Worm (Caenorhabditis elegans) whole organism, dauer: ENCODE data around the gene ZK938.12.
"Not testable (repeated sequence)": the region's sequence is repeated elsewhere in the genome, so short reads cannot be mapped to it uniquely, and the experiment has no call there.

Source experiments
- unc-62 ChIP-seq: sonication (generic microtip); optimal IDR thresholded peaks from 2 replicates; lab custom pipeline; 2017; ENCODE audit warnings: missing biosample characterization, missing genetic modification reagents, missing genetic modification characterization

Gene ZK938.12

DNA sequence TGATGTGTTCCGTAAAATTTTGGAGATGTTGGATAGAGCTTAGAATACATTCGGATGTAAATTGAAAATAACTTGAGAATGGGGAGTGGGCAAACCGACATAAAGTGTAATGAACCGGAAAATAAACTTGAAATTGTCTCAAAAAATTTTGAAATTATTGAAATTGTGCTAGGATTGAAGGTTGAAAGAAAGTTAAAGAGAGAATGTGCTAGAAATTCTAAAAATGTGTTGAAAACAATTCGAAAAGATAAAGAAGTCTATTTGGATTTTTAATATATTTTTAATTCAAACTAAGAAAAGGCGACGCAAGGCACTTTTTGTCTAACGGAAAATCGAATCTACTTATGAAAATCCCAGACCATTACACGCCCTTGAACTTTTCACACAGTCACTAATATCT is 2.7 kb downstream of the ZK938.12 start, which contains the start of gene ZK938.3:
Gene ZK938.3 (minus strand): TSS at position 101 of the 400 bp plus-strand sequence.
- TF ChIP-seq unc-62: no peak

ce11 chrII:9834921-9835320 is 3.8 kb downstream of the ZK938.12 start, which contains the start of gene arrd-5:
arrd-5 (plus strand) TSS chrII:9835221.
- TF ChIP-seq unc-62: no peak

- TF ChIP-seq unc-62: no peak
Measured at ce11 chrII:9835958-9836357, 4.8 kb downstream of the ZK938.12 start.

- TF ChIP-seq unc-62: no peak
Measured at ce11 chrII:9838260-9838935, 7.3 kb downstream of the ZK938.12 start, which contains the start of gene arrd-4. arrd-4 (minus strand) TSS chrII:9838310.

- TF ChIP-seq unc-62: no peak
Measured at ce11 chrII:9840313-9840712, 9.2 kb downstream of the ZK938.12 start, which contains the start of gene ZK938.11. ZK938.11 (minus strand) TSS chrII:9840413.

DNA sequence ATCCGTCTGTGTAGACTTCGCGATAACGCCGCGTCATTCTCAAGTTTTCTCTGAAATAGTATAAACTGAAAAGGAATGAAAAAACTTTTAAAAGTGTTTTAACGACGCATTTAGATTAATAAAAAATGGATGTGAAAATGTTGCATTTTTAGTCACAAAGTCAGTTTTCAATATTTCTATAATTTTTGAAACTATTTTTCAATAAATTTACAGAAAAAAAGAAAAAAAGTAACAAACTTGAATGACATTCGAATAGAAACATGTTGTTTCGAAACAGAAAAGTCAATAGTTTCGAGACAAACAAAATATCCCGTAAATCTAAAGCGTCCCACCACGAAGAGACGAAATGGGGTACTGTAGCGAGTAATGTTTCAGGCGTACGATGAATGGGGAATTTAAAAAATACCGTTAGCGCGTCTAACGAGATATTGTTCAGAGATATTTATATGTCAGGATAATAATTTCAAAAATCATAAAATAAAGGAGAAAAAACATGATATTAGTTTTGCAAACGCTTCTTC is 10.9 kb downstream of the ZK938.12 start, which contains the start of gene rnh-1.2:
Gene rnh-1.2 (minus strand): TSS at position 51 of the 521 bp plus-strand sequence.
- no peak for TF ChIP-seq unc-62

DNA sequence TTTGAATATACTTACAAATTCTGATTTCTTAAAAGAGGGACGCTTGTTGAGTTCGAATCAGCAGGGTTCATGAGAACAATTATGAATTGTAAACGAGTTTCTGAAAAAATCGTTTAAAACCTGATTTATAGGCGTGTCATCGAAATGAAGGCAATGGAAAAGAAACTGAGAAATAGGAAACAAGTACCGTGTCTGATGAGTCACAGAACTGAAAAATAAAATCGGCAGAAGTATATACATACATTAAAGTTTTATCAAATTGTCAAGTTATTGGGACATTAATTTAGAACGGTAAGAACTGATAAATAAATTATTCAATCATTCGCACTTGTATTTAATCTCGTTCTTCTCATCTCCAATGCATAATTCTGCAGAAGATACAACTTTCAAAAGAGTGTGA is 14.1 kb downstream of the ZK938.12 start, which contains the start of gene chil-9:
Gene chil-9 (minus strand): TSS at position 101 of the 400 bp plus-strand sequence.
- TF ChIP-seq unc-62: no peak

DNA sequence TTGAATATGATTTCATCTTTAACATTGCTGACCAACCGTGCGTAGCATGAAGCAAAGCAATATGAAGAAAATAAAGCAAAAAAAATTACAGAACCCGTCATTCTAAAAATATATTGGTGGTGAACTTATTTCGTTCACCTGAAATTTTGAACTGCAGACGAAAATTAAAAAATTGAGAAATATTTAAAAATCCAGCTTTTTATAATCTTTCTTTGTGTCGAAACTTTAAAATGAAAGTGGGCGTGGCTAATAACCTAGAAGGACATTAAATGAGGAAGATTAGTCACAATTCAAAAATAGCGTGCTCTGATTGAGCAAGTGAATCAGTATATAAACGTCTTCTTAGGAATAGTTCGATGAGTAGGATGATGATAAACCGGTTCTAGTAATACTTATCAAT is 18.4 kb downstream of the ZK938.12 start, which contains the start of gene old-2:
Gene old-2 (minus strand): TSS at position 101 of the 400 bp plus-strand sequence.
- no peak for TF ChIP-seq unc-62

- TF ChIP-seq unc-62: no peak
Measured at ce11 chrII:9850945-9851344, 19.8 kb downstream of the ZK938.12 start, which contains the start of gene ZK938.10. ZK938.10 (minus strand) TSS chrII:9851045.

- no peak for TF ChIP-seq unc-62
Measured at ce11 chrII:9855620-9856019, 24.5 kb downstream of the ZK938.12 start, which contains the start of gene chil-4. chil-4 (minus strand) TSS chrII:9855720.

- no peak for TF ChIP-seq unc-62
Measured at ce11 chrII:9857791-9858190, 26.7 kb downstream of the ZK938.12 start, which contains the start of gene chil-6. chil-6 (minus strand) TSS chrII:9857891.

DNA sequence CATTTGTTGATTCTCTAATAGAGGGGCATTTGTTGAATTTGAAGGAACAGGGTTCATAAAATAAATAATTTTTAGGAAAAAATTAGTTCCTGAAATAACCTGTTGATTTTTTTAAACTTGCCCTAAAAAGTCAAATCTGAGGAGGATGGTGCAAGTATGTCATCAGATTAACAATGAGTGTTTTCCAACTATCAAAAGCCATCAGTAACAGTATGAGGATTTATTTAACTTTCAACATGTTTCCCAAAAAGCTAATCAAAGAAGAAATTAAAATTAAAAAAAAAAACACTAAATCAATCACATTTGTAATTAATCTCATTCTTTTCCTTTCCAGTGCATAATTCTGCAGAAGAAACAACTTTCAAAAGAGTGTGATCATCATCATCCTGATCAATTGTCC is 28.4 kb downstream of the ZK938.12 start, which contains the start of gene chil-5:
Gene chil-5 (minus strand): TSS at position 101 of the 400 bp plus-strand sequence.
- TF ChIP-seq unc-62: no peak

- no peak for TF ChIP-seq unc-62
Measured at ce11 chrII:9861394-9861793, 30.3 kb downstream of the ZK938.12 start, which contains the start of gene chil-3. chil-3 (minus strand) TSS chrII:9861494.

DNA sequence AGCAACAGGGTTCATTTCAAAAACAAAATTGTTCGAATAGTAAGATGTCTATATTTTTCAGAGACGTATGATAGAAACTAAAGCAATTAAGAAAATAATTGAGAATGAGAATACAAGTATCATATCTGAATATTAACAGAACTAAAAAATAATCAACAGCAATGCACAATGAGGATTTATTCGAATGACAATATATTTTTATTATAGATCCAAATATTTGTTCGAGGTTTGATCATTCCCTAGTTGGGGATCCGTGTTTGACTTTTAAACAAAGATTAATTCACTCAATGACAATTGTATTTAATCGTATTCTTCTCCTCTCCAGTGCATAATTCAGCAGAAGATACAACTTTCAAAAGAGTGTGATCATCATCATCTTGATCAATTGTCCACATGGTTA is 31.0 kb downstream of the ZK938.12 start, which contains the start of gene C08H9.18:
Gene C08H9.18 (minus strand): TSS at position 101 of the 400 bp plus-strand sequence.
- TF ChIP-seq unc-62: no peak

- TF ChIP-seq unc-62: not testable (repeated sequence)
Measured at ce11 chrII:9866378-9866777, 35.2 kb downstream of the ZK938.12 start, which contains the start of gene chil-1. chil-1 (minus strand) TSS chrII:9866478.

- TF ChIP-seq unc-62: no peak
Measured at ce11 chrII:9868207-9868606, 37.1 kb downstream of the ZK938.12 start.

ce11 chrII:9868698-9869097 is 37.6 kb downstream of the ZK938.12 start, which contains the start of gene old-1:
old-1 (minus strand) TSS chrII:9868747.
- TF ChIP-seq unc-62: no peak
